Worm (Caenorhabditis elegans) whole organism, L1 larva: ENCODE measurements around the gene T09A5.15.

Experiments used
- ceh-8 ChIP-seq: fragments of 200-800 bp; sonication (Bioruptor generic); optimal IDR thresholded peaks from 2 replicates; lab custom pipeline; 2018; ENCODE audit warnings: mild to moderate bottlenecking, missing genetic modification characterization, moderate library complexity, missing compliant biosample characterization
- ceh-82 ChIP-seq, 3 experiments: fragments of 150-350 bp in 1 of 3; sonication (generic microtip) in 2 of 3; optimal IDR thresholded peaks; 2 replicates each; lab custom pipeline; 2014 to 2017; ENCODE audit warnings: missing biosample characterization in 3 of 3, missing genetic modification characterization in 3 of 3
- ces-1 ChIP-seq: fragments of 150-350 bp; optimal IDR thresholded peaks from 2 replicates; lab custom pipeline; 2014; ENCODE audit warnings: missing biosample characterization, missing genetic modification reagents, missing genetic modification characterization
- ets-5 ChIP-seq: fragments of 200-800 bp; sonication (Bioruptor generic); IDR thresholded peaks from 2 replicates; pipeline ENCODE4 v1.3.6; 2022; ENCODE audit warnings: missing genetic modification characterization, missing compliant biosample characterization
- fos-1 ChIP-seq: fragments of 150-350 bp; optimal IDR thresholded peaks from 2 replicates; lab custom pipeline; 2014; ENCODE audit warnings: missing biosample characterization, missing genetic modification characterization
- isw-1 ChIP-seq: fragments of 200-800 bp; sonication (Bioruptor generic); IDR thresholded peaks from 2 replicates; pipeline ENCODE4 v1.3.6; 2022; ENCODE audit warnings: missing genetic modification characterization, missing compliant biosample characterization
- nhr-11 ChIP-seq: fragments of 150-350 bp; optimal IDR thresholded peaks from 2 replicates; lab custom pipeline; 2014; ENCODE audit warnings: missing biosample characterization, missing genetic modification characterization
- nhr-20 ChIP-seq: sonication (generic microtip); optimal IDR thresholded peaks from 2 replicates; lab custom pipeline; 2016; ENCODE audit warnings: mild to moderate bottlenecking, missing genetic modification characterization, missing compliant biosample characterization
- unc-86 ChIP-seq: sonication (generic microtip); optimal IDR thresholded peaks from 2 replicates; lab custom pipeline; 2016; ENCODE audit warnings: missing genetic modification characterization, missing compliant biosample characterization

DNA sequence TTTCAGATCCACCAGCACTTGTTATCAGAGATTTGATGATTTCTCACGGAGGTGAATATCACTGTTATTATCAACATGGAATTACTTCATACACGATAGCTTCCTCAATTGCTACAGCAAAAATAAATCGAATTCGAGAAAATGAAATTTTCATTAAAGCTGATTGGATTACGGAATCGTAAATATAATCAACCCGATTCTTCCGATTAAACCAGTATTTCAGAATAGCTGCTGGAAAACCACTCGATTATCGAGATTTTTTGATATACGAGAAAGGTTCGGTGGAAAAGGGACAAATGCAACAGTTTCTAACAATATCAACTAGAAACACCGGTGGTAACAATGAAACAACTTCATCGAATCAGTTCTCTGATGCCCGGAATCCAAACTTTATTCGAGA lies 44.2 kb downstream of the T09A5.15 start:
- TF ChIP-seq fos-1 (tag; lab: Kevin White, UChicago) (no peak), nhr-20 (no peak), ces-1 (GFP tag; lab: Kevin White, UChicago) (no peak), isw-1 (GFP tag; lab: Robert Waterston, UW) (no peak), unc-86 (tag; lab: Kevin White, UChicago) (no peak), ceh-8 (no peak), nhr-11 (tag; lab: Kevin White, UChicago) (no peak), ets-5 (no peak), ceh-82 (tag; optimal IDR thresholded peaks at IDR 0.05; lab: Kevin White, UChicago) (no peak)
